Worm (Caenorhabditis elegans): ENCODE measurements around the gene rbm-34.

DNA sequence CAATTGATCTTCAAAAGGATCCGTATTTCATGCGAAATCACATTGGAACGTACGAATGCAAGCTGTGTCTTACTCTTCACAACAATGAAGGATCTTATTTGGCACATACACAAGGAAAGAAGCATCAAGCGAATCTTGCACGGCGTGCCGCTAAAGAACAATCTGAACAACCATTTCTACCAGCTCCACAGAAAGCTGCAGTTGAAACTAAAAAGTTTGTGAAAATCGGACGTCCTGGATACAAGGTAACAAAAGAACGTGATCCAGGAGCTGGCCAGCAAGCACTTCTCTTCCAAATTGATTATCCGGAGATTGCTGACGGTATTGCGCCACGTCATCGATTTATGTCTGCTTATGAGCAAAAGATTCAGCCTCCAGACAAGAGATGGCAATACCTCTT, 633 bp upstream of the rbm-34 start:
- no peak for TF ChIP-seq elt-1 (tag; optimal IDR thresholded peaks at IDR 0.05; ENCODE audit: borderline replicate concordance, insufficient read depth)
- no peak for TF ChIP-seq elt-3 (tag; optimal IDR thresholded peaks at IDR 0.05)
- TF ChIP-seq nhr-12 (tag; optimal IDR thresholded peaks at IDR 0.05), result no peak
- no peak for TF ChIP-seq lsy-2 (tag; optimal IDR thresholded peaks at IDR 0.05)
- TF ChIP-seq mep-1 (tag; optimal IDR thresholded peaks at IDR 0.05), result no peak

Data from whole organism, mixed stage, embryonic.